Worm (Caenorhabditis elegans) whole organism, L3 larva: ENCODE measurements around the gene F46F5.10.
"Not testable (repeated sequence)": the region's sequence is repeated elsewhere in the genome, so short reads cannot be mapped to it uniquely, and the experiment has no call there.

Source experiments
- R02D3.7 ChIP-seq: fragments of 150-350 bp; optimal IDR thresholded peaks from 2 replicates; lab custom pipeline; 2014; ENCODE audit warnings: missing biosample characterization, missing genetic modification characterization
- aly-2 ChIP-seq: fragments of 150-350 bp; optimal IDR thresholded peaks from 2 replicates; lab custom pipeline; 2014; ENCODE audit warnings: missing biosample characterization, missing genetic modification characterization
- ama-1 ChIP-seq: fragments of 150-350 bp; optimal IDR thresholded peaks from 2 replicates; lab custom pipeline; 2018
- ceh-16 ChIP-seq: sonication (generic microtip); optimal IDR thresholded peaks from 2 replicates; lab custom pipeline; 2017; ENCODE audit warnings: missing biosample characterization, missing genetic modification characterization
- ceh-28 ChIP-seq: fragments of 150-350 bp; optimal IDR thresholded peaks from 2 replicates; lab custom pipeline; 2014; ENCODE audit warnings: missing biosample characterization, missing genetic modification reagents, missing genetic modification characterization
- ceh-82 ChIP-seq: fragments of 150-350 bp; optimal IDR thresholded peaks from 2 replicates; lab custom pipeline; 2014; ENCODE audit warnings: missing biosample characterization, missing genetic modification characterization
- ceh-9 ChIP-seq: sonication (generic microtip); optimal IDR thresholded peaks from 2 replicates; lab custom pipeline; 2018; ENCODE audit warnings: missing biosample characterization, missing genetic modification characterization
- egl-27 ChIP-seq: sonication (generic microtip); optimal IDR thresholded peaks from 4 replicates; lab custom pipeline; 2017; ENCODE audit warnings: missing biosample characterization, missing genetic modification reagents, missing genetic modification characterization
- elt-1 ChIP-seq: fragments of 150-350 bp; optimal IDR thresholded peaks from 2 replicates; lab custom pipeline; 2014; ENCODE audit warnings: missing biosample characterization, missing genetic modification characterization
- elt-2 ChIP-seq: sonication (generic microtip); optimal IDR thresholded peaks from 2 replicates; lab custom pipeline; 2016; ENCODE audit warnings: missing genetic modification reagents, mild to moderate bottlenecking, missing genetic modification characterization, missing compliant biosample characterization
- elt-3 ChIP-seq, 3 experiments: fragments of 150-350 bp in 1 of 3; sonication (generic microtip) in 2 of 3; optimal IDR thresholded peaks; 2 replicates in 2 of 3; 4 replicates in 1 of 3; lab custom pipeline; 2014 to 2017; ENCODE audit warnings: missing biosample characterization in 3 of 3, missing genetic modification characterization in 3 of 3
- fkh-10 ChIP-seq: sonication (generic microtip); optimal IDR thresholded peaks from 2 replicates; lab custom pipeline; 2017; ENCODE audit warnings: missing biosample characterization, missing genetic modification reagents, missing genetic modification characterization
- fkh-2 ChIP-seq: fragments of 150-350 bp; optimal IDR thresholded peaks from 2 replicates; lab custom pipeline; 2014; ENCODE audit warnings: missing biosample characterization, missing genetic modification reagents, missing genetic modification characterization
- jun-1 ChIP-seq: fragments of 150-350 bp; optimal IDR thresholded peaks from 2 replicates; lab custom pipeline; 2014; ENCODE audit warnings: missing biosample characterization, missing genetic modification reagents, missing genetic modification characterization
- lin-15B ChIP-seq: fragments of 150-350 bp; optimal IDR thresholded peaks from 2 replicates; lab custom pipeline; 2014; ENCODE audit warnings: missing biosample characterization, missing genetic modification characterization
- lin-39 ChIP-seq: fragments of 150-350 bp; optimal IDR thresholded peaks from 2 replicates; lab custom pipeline; 2018; ENCODE audit warnings: missing biosample characterization, missing genetic modification reagents, missing genetic modification characterization
- lsy-12 ChIP-seq: sonication (generic microtip); optimal IDR thresholded peaks from 2 replicates; lab custom pipeline; 2016; ENCODE audit warnings: mild to moderate bottlenecking, missing genetic modification characterization, missing compliant biosample characterization
- nfya-1 ChIP-seq: sonication (generic microtip); optimal IDR thresholded peaks from 2 replicates; lab custom pipeline; 2017; ENCODE audit warnings: missing genetic modification characterization, mild to moderate bottlenecking, missing compliant biosample characterization, antibody characterized with exemption, moderate library complexity; ENCODE audit not compliant: insufficient read depth
- nhr-11 ChIP-seq: fragments of 150-350 bp; optimal IDR thresholded peaks from 2 replicates; lab custom pipeline; 2014; ENCODE audit warnings: missing biosample characterization, missing genetic modification characterization
- nhr-12 ChIP-seq: fragments of 150-350 bp; optimal IDR thresholded peaks from 2 replicates; lab custom pipeline; 2014; ENCODE audit warnings: missing biosample characterization, missing genetic modification characterization
- nhr-23 ChIP-seq: fragments of 150-350 bp; optimal IDR thresholded peaks from 2 replicates; lab custom pipeline; 2014; ENCODE audit warnings: missing biosample characterization, missing genetic modification reagents, missing genetic modification characterization
- nhr-237 ChIP-seq: fragments of 150-350 bp; optimal IDR thresholded peaks from 2 replicates; lab custom pipeline; 2014; ENCODE audit warnings: missing biosample characterization, missing genetic modification characterization
- nhr-25 ChIP-seq: sonication (generic microtip); optimal IDR thresholded peaks from 2 replicates; lab custom pipeline; 2017; ENCODE audit warnings: missing biosample characterization, missing genetic modification characterization
- nhr-28 ChIP-seq: fragments of 150-350 bp; optimal IDR thresholded peaks from 2 replicates; lab custom pipeline; 2014; ENCODE audit warnings: missing biosample characterization, missing genetic modification characterization
- nhr-67 ChIP-seq: fragments of 150-350 bp; optimal IDR thresholded peaks from 2 replicates; lab custom pipeline; 2014; ENCODE audit warnings: missing biosample characterization, missing genetic modification characterization
- nhr-77 ChIP-seq: fragments of 150-350 bp; optimal IDR thresholded peaks from 2 replicates; lab custom pipeline; 2014; ENCODE audit warnings: missing biosample characterization, missing genetic modification characterization
- pha-4 ChIP-seq: fragments of 150-350 bp; optimal IDR thresholded peaks from 2 replicates; lab custom pipeline; 2014; ENCODE audit warnings: missing biosample characterization, missing genetic modification reagents, missing genetic modification characterization
- pqm-1 ChIP-seq: fragments of 150-350 bp; optimal IDR thresholded peaks from 2 replicates; lab custom pipeline; 2017; ENCODE audit warnings: missing biosample characterization, missing genetic modification characterization, inconsistent platforms
- sea-2 ChIP-seq: fragments of 150-350 bp; sonication (generic microtip); optimal IDR thresholded peaks from 4 replicates; lab custom pipeline; 2014; ENCODE audit warnings: missing biosample characterization, missing genetic modification reagents, missing genetic modification characterization
- skn-1 ChIP-seq: fragments of 150-350 bp; optimal IDR thresholded peaks from 2 replicates; lab custom pipeline; 2014; ENCODE audit warnings: missing biosample characterization, missing genetic modification characterization
- tbx-2 ChIP-seq: sonication (generic microtip); optimal IDR thresholded peaks from 2 replicates; lab custom pipeline; 2016; ENCODE audit warnings: mild to moderate bottlenecking, missing genetic modification characterization, missing compliant biosample characterization
- zag-1 ChIP-seq: fragments of 150-350 bp; optimal IDR thresholded peaks from 2 replicates; lab custom pipeline; 2014; ENCODE audit warnings: missing biosample characterization, missing genetic modification characterization
- ztf-4 ChIP-seq: fragments of 150-350 bp; optimal IDR thresholded peaks from 2 replicates; lab custom pipeline; 2014; ENCODE audit warnings: missing biosample characterization, missing genetic modification characterization

F46F5.10 gene

DNA sequence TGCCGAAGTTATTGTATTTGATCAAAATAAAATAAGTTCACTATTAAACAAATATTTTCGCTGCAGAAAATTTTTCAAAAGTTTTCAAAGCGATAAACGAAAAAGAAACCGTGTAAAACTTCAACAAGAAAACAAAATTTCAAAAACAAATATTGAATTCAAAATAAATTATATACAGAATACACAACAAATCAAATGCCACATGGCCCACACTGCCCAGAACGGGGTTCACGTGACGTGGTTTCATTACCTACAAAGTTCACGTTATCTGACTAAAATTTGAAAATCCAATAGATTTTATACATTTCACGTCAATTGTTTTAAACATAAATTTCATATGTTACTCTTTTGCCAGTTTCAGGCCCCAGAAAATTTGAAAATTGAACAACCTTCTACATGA lies 3.1 kb upstream of the F46F5.10 start, which contains the start of gene F46F5.7:
Gene F46F5.7 (minus strand): TSS at position 101 of the 400 bp plus-strand sequence.
- no peak for TF ChIP-seq R02D3.7
- no peak for TF ChIP-seq nhr-67 (tag; lab: Kevin White, UChicago)
- TF ChIP-seq ama-1 (lab: Kevin White, UChicago) = no peak
- TF ChIP-seq lin-15B (tag; lab: Kevin White, UChicago) = no peak
- TF ChIP-seq skn-1 = no peak
- no peak for TF ChIP-seq ceh-28
- TF ChIP-seq nhr-12 (tag; lab: Kevin White, UChicago) = no peak
- TF ChIP-seq fkh-2 (tag; lab: Kevin White, UChicago) = no peak
- TF ChIP-seq nhr-237 (tag; lab: Kevin White, UChicago) = no peak
- TF ChIP-seq ztf-4 (tag; lab: Kevin White, UChicago) = no peak
- no peak for TF ChIP-seq elt-2 (tag; lab: Kevin White, UChicago)

DNA sequence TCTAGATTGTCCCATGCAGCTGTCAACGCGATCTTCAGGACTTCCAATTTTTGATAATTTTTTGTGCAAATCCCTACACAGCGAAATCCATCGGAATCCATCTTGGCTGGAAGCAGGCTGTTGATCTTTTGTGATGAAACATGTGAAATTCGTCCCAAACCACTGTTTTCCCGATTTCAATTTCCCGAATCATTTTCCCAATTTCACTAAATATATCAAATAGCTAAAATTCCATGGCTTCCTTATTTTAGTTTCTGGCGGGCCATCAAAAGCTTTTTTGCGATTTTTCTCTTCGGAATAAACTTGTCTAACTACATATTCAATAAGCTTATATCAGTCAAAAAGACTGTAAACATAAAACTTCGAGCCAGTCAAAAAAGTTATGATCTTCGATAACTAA lies 2.1 kb upstream of the F46F5.10 start, which contains the start of gene F46F5.8:
Gene F46F5.8 (minus strand): TSS at position 101 of the 400 bp plus-strand sequence.
- TF ChIP-seq fkh-10 (GFP tag; lab: Kevin White, UChicago) (no peak), ceh-9 (tag; lab: Kevin White, UChicago) (no peak), lsy-12 (tag; lab: Kevin White, UChicago) (no peak), elt-3 (tag; optimal IDR thresholded peaks at IDR 0.05; lab: Kevin White, UChicago) (no peak), fkh-2 (tag; lab: Kevin White, UChicago) (no peak), pqm-1 (tag; lab: Kevin White, UChicago) (no peak), jun-1 (no peak), nhr-25 (no peak), skn-1 (no peak), sea-2 (GFP tag; lab: Kevin White, UChicago) (no peak), ama-1 (lab: Kevin White, UChicago) (no peak), zag-1 (tag; lab: Kevin White, UChicago) (no peak)

DNA sequence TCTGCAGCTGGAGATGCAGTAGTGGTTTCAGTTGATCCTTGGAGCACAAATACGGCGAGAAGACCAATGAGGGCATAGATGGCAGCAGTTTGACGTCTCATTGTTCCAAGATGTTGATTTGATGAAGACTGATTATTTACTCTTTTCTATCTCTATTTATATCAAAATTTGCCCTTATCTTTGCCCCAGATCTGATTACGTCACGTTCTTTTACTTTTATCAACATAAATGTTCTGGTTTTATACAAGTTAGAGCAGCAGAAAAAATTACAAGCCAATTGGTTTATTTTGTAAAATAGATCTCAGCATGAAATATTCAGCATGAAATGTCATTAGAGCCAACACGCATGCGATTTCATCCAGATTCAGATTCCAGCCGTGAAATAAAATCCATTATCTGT lies 899 bp upstream of the F46F5.10 start, which contains the start of gene msrp-4:
Gene msrp-4 (minus strand): TSS at position 101 of the 400 bp plus-strand sequence.
- TF ChIP-seq pqm-1 (tag; lab: Kevin White, UChicago); nhr-28; lin-39: not testable (repeated sequence)

DNA sequence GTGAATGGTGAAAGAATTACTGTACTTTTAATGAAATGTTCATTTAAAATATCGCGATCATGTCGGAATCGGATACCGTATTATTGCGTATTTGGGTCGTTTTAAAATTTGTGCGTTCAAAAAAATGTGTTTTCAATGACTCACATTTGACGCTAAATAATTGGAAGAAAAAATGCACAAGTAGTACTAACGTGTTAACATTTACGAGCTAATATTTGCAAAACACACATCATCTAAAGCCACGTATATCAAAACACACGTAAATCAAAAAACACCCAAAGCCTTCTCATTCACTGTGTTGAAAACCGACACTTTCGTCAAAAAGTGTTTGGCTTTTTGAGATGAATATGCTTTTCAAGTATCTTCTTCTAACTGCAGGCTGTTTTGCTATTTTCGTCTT lies 1.9 kb downstream of the F46F5.10 start, which contains the start of gene F28A10.1:
Gene F28A10.1 (plus strand): TSS at position 301 of the 400 bp plus-strand sequence.
- TF ChIP-seq aly-2 (no peak), nhr-12 (tag; lab: Kevin White, UChicago) (no peak), ceh-82 (no peak), lin-39 (no peak), nhr-28 (no peak), pha-4 (tag; lab: Kevin White, UChicago) (no peak), ama-1 (lab: Kevin White, UChicago) (no peak), sea-2 (GFP tag; lab: Kevin White, UChicago) (no peak), nhr-11 (tag; lab: Kevin White, UChicago) (no peak)

DNA sequence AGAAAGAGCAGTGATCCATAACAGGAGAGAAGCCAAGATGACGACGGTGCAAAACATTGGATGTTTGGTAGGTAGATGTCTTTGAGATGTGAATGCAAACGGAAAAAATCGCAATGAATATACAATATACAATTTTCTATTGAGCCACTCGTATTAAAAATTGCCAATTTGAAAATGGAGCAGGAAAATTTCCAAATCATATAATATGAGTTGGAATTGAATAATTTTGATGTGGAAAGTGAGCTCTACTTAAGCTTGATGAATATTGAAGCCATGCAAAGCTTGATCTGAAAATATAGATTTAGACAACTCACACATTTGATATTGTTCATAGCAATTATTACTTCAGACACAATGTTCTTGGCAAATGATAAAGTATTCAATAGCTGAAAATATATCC lies 14.8 kb downstream of the F46F5.10 start, which contains the start of gene F28A10.8:
Gene F28A10.8 (minus strand): TSS at position 101 of the 400 bp plus-strand sequence.
- TF ChIP-seq jun-1 (no peak), pqm-1 (tag; lab: Kevin White, UChicago) (no peak), tbx-2 (tag; lab: Kevin White, UChicago) (no peak), nfya-1 (tag; lab: Kevin White, UChicago) (no peak), ceh-9 (tag; lab: Kevin White, UChicago) (no peak), egl-27 (tag; lab: Kevin White, UChicago) (no peak), elt-1 (tag; lab: Kevin White, UChicago) (no peak)

DNA sequence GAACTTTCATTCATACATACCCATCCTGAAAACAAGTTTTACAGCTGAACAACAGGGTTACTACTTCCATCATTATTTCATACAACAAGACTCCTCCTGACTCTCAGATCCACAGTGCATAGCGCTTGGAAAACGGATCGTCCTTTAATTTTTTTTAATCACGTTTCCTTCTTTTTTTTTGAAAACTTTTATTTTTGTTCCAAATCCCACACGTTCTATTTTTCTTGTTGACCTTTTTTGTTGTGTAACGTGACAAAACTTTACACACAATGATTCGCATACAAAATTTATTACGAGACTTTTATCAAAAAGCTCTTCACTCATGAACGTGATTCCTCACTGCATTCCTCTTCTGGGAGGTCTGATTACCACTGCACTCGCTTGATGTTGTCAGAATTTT lies 16.5 kb downstream of the F46F5.10 start, which contains the start of gene clc-33:
Gene clc-33 (plus strand): TSS at position 301 of the 400 bp plus-strand sequence.
- no peak for TF ChIP-seq ceh-9 (tag; lab: Kevin White, UChicago)
- TF ChIP-seq nhr-23 (tag; lab: Kevin White, UChicago) = no peak
- no peak for TF ChIP-seq skn-1
- no peak for TF ChIP-seq nfya-1 (tag; lab: Kevin White, UChicago)
- TF ChIP-seq nhr-77 (tag; lab: Kevin White, UChicago) = no peak
- TF ChIP-seq lin-39 = no peak
- TF ChIP-seq egl-27 (tag; lab: Kevin White, UChicago) = no peak
- no peak for TF ChIP-seq ceh-16
